Fruit fly (Drosophila melanogaster) whole organism, embryonic: ENCODE results near the gene GluProRS.

Source experiments
- CG10147 ChIP-seq: fragments of 200-800 bp; sonication (Bioruptor generic); optimal IDR thresholded peaks from 2 replicates; lab custom pipeline; 2019; ENCODE audit warnings: missing biosample characterization, mild to moderate bottlenecking, missing genetic modification characterization, moderate library complexity
- CG10543 ChIP-seq: fragments of 200-800 bp; sonication (Bioruptor generic); optimal IDR thresholded peaks from 3 replicates; lab custom pipeline; 2017; ENCODE audit warnings: missing biosample characterization, mild to moderate bottlenecking, missing genetic modification characterization, moderate library complexity
- CG11085 ChIP-seq: fragments of 200-800 bp; sonication (Bioruptor generic); IDR thresholded peaks from 2 replicates; pipeline ENCODE4 v1.3.6; 2022; ENCODE audit warnings: missing biosample characterization, missing genetic modification characterization
- CG11504 ChIP-seq: fragments of 200-800 bp; sonication (Bioruptor generic); optimal IDR thresholded peaks from 3 replicates; lab custom pipeline; 2019; ENCODE audit warnings: missing biosample characterization, mild to moderate bottlenecking, missing genetic modification characterization, moderate library complexity
- CG15514 ChIP-seq: fragments of 200-800 bp; sonication (Bioruptor generic); optimal IDR thresholded peaks from 3 replicates; lab custom pipeline; 2017; ENCODE audit warnings: missing biosample characterization, missing genetic modification characterization, mild to moderate bottlenecking, moderate library complexity, missing genetic modification reagents
- CG1603 ChIP-seq: fragments of 200-800 bp; sonication (Bioruptor generic); optimal IDR thresholded peaks from 2 replicates; lab custom pipeline; 2019; ENCODE audit warnings: missing biosample characterization, mild to moderate bottlenecking, missing genetic modification characterization, moderate library complexity
- CG16779 ChIP-seq: fragments of 200-800 bp; sonication (Bioruptor generic); IDR thresholded peaks from 2 replicates; pipeline ENCODE4 v1.3.6; 2022; ENCODE audit warnings: missing biosample characterization, missing genetic modification characterization
- CG17612 ChIP-seq: fragments of 200-800 bp; sonication (Bioruptor generic); IDR thresholded peaks from 2 replicates; pipeline ENCODE4 v1.3.6; 2022; ENCODE audit warnings: missing biosample characterization, missing genetic modification characterization
- CG17829 ChIP-seq: fragments of 200-800 bp; optimal IDR thresholded peaks from 2 replicates; lab custom pipeline; 2019; ENCODE audit warnings: missing biosample characterization, mild to moderate bottlenecking, missing genetic modification characterization, moderate library complexity
- CG2199 ChIP-seq: fragments of 200-800 bp; sonication (Bioruptor generic); IDR thresholded peaks from 3 replicates; pipeline ENCODE4 v1.3.6; 2022; ENCODE audit warnings: missing biosample characterization, missing genetic modification characterization
- CG2678 ChIP-seq: fragments of 200-800 bp; sonication (Bioruptor generic); optimal IDR thresholded peaks from 3 replicates; lab custom pipeline; 2019; ENCODE audit warnings: missing biosample characterization, mild to moderate bottlenecking, missing genetic modification characterization, moderate library complexity
- CG34224 ChIP-seq: fragments of 200-800 bp; sonication (Bioruptor generic); IDR thresholded peaks from 3 replicates; pipeline ENCODE4 v1.3.6; 2022; ENCODE audit warnings: missing biosample characterization, missing genetic modification characterization; ENCODE audit not compliant: partially characterized antibody
- CG34376 ChIP-seq: fragments of 200-800 bp; sonication (Bioruptor generic); optimal IDR thresholded peaks from 2 replicates; lab custom pipeline; 2018; ENCODE audit warnings: missing biosample characterization, mild to moderate bottlenecking, missing genetic modification characterization
- CG42726 ChIP-seq: fragments of 200-800 bp; sonication (Bioruptor generic); IDR thresholded peaks from 2 replicates; pipeline ENCODE4 v1.3.6; 2022; ENCODE audit warnings: missing biosample characterization, missing genetic modification characterization; ENCODE audit not compliant: partially characterized antibody
- CG7839 ChIP-seq: fragments of 200-800 bp; sonication (Bioruptor generic); optimal IDR thresholded peaks from 3 replicates; lab custom pipeline; 2018; ENCODE audit warnings: missing biosample characterization, mild to moderate bottlenecking, missing genetic modification characterization, moderate library complexity
- CG9727 ChIP-seq: fragments of 200-800 bp; sonication (Bioruptor generic); optimal IDR thresholded peaks from 3 replicates; lab custom pipeline; 2017; ENCODE audit warnings: missing biosample characterization, mild to moderate bottlenecking, missing genetic modification characterization
- CG9817 ChIP-seq: fragments of 200-800 bp; sonication (Bioruptor generic); optimal IDR thresholded peaks from 2 replicates; lab custom pipeline; 2018; ENCODE audit warnings: missing biosample characterization, mild to moderate bottlenecking, missing genetic modification characterization, moderate library complexity
- Chrac-16 ChIP-seq: fragments of 200-800 bp; sonication (Bioruptor generic); optimal IDR thresholded peaks from 3 replicates; lab custom pipeline; 2016; ENCODE audit warnings: missing biosample characterization, missing genetic modification characterization
- CoRest ChIP-seq: fragments of 200-800 bp; sonication (Bioruptor generic); optimal IDR thresholded peaks from 3 replicates; lab custom pipeline; 2018; ENCODE audit warnings: missing biosample characterization, mild to moderate bottlenecking, missing genetic modification characterization, moderate library complexity
- Dbx ChIP-seq: fragments of 200-800 bp; sonication (Bioruptor generic); IDR thresholded peaks from 3 replicates; pipeline ENCODE4 v1.3.6; 2022; ENCODE audit warnings: missing biosample characterization, missing genetic modification characterization
- Dip3 ChIP-seq: fragments of 200-800 bp; sonication (Bioruptor generic); optimal IDR thresholded peaks from 3 replicates; lab custom pipeline; 2016; ENCODE audit warnings: missing biosample characterization, missing genetic modification characterization
- Hey ChIP-seq: fragments of 200-800 bp; sonication (Bioruptor generic); optimal IDR thresholded peaks from 3 replicates; lab custom pipeline; 2018; ENCODE audit warnings: missing biosample characterization, mild to moderate bottlenecking, missing genetic modification characterization
- Oli ChIP-seq: fragments of 200-800 bp; sonication (Bioruptor generic); optimal IDR thresholded peaks from 2 replicates; lab custom pipeline; 2018; ENCODE audit warnings: missing biosample characterization, mild to moderate bottlenecking, missing genetic modification characterization, moderate library complexity
- Ptx1 ChIP-seq: fragments of 200-800 bp; sonication (Bioruptor generic); IDR thresholded peaks from 2 replicates; pipeline ENCODE4 v1.3.6; 2022; ENCODE audit warnings: missing biosample characterization, missing genetic modification characterization
- Rfx ChIP-seq: fragments of 200-800 bp; sonication (Bioruptor generic); IDR thresholded peaks from 2 replicates; pipeline ENCODE4 v1.3.6; 2022; ENCODE audit warnings: missing biosample characterization, missing genetic modification characterization
- Side ChIP-seq: fragments of 200-800 bp; sonication (Bioruptor generic); optimal IDR thresholded peaks from 2 replicates; lab custom pipeline; 2016; ENCODE audit warnings: missing biosample characterization, missing genetic modification characterization
- Sox102F ChIP-seq: fragments of 200-800 bp; sonication (Bioruptor generic); optimal IDR thresholded peaks from 2 replicates; lab custom pipeline; 2018; ENCODE audit warnings: missing biosample characterization, mild to moderate bottlenecking, missing genetic modification characterization, moderate library complexity
- Sry-β ChIP-seq: fragments of 200-800 bp; sonication (Bioruptor generic); optimal IDR thresholded peaks from 2 replicates; lab custom pipeline; 2018; ENCODE audit warnings: missing biosample characterization, mild to moderate bottlenecking, missing genetic modification characterization, moderate library complexity
- al ChIP-seq: fragments of 200-800 bp; sonication (Bioruptor generic); IDR thresholded peaks from 2 replicates; pipeline ENCODE4 v1.3.6; 2022; ENCODE audit warnings: missing biosample characterization, missing genetic modification characterization
- cato ChIP-seq: fragments of 200-800 bp; sonication (Bioruptor generic); optimal IDR thresholded peaks from 2 replicates; lab custom pipeline; 2016; ENCODE audit warnings: missing biosample characterization, missing genetic modification characterization, borderline replicate concordance
- cg ChIP-seq: fragments of 200-800 bp; sonication (Bioruptor generic); optimal IDR thresholded peaks from 3 replicates; lab custom pipeline; 2019; ENCODE audit warnings: missing biosample characterization, mild to moderate bottlenecking, missing genetic modification characterization, moderate library complexity
- ci ChIP-seq: fragments of 200-800 bp; sonication (Bioruptor generic); IDR thresholded peaks from 3 replicates; pipeline ENCODE4 v1.3.6; 2022; ENCODE audit warnings: missing biosample characterization, missing genetic modification characterization
- gem ChIP-seq: fragments of 200-800 bp; sonication (Bioruptor generic); optimal IDR thresholded peaks from 2 replicates; lab custom pipeline; 2019; ENCODE audit warnings: missing biosample characterization, mild to moderate bottlenecking, missing genetic modification characterization, moderate library complexity
- grau ChIP-seq: fragments of 200-800 bp; optimal IDR thresholded peaks from 3 replicates; lab custom pipeline; 2019; ENCODE audit warnings: missing biosample characterization, mild to moderate bottlenecking, missing genetic modification characterization, moderate library complexity
- knrl ChIP-seq: fragments of 200-800 bp; sonication (Bioruptor generic); IDR thresholded peaks from 3 replicates; pipeline ENCODE4 v1.3.6; 2022; ENCODE audit warnings: missing biosample characterization, missing genetic modification characterization; ENCODE audit not compliant: partially characterized antibody
- lab ChIP-seq: fragments of 200-800 bp; sonication (Bioruptor generic); optimal IDR thresholded peaks from 3 replicates; lab custom pipeline; 2017; ENCODE audit warnings: missing biosample characterization, missing genetic modification characterization, mild to moderate bottlenecking, moderate library complexity, missing genetic modification reagents
- nmo ChIP-seq: fragments of 200-800 bp; sonication (Bioruptor generic); optimal IDR thresholded peaks from 2 replicates; lab custom pipeline; 2018; ENCODE audit warnings: missing biosample characterization, mild to moderate bottlenecking, missing genetic modification characterization, moderate library complexity
- onecut ChIP-seq: fragments of 200-800 bp; sonication (Bioruptor generic); IDR thresholded peaks from 2 replicates; pipeline ENCODE4 v1.3.6; 2022; ENCODE audit warnings: missing biosample characterization, missing genetic modification characterization
- pan ChIP-seq, 4 experiments: fragments of >200 bp in 3 of 4; fragments of 200-800 bp in 1 of 4; sonication (Bioruptor generic) in 1 of 4; optimal IDR thresholded peaks in 3 of 4; IDR thresholded peaks in 1 of 4; 2 replicates each; pipeline versions ENCODE4 v1.3.6 to Lab custom; 2017 to 2022; ENCODE audit warnings: missing biosample characterization in 2 of 4, missing genetic modification characterization in 2 of 4, mixed read lengths in 1 of 4
- sd ChIP-seq: fragments of 200-800 bp; sonication (Bioruptor generic); optimal IDR thresholded peaks from 3 replicates; lab custom pipeline; 2018; ENCODE audit warnings: missing biosample characterization, mild to moderate bottlenecking, missing genetic modification characterization, moderate library complexity
- sens ChIP-seq: fragments of 200-800 bp; sonication (Bioruptor generic); peaks from one replicate; lab custom pipeline; 2016; ENCODE audit warnings: missing biosample characterization, missing genetic modification characterization
- seq ChIP-seq: fragments of 200-800 bp; sonication (Bioruptor generic); IDR thresholded peaks from 2 replicates; pipeline ENCODE4 v1.3.6; 2022; ENCODE audit warnings: missing biosample characterization, missing genetic modification characterization
- stwl ChIP-seq: fragments of 200-800 bp; sonication (Bioruptor generic); optimal IDR thresholded peaks from 3 replicates; lab custom pipeline; 2018; ENCODE audit warnings: missing biosample characterization, mild to moderate bottlenecking, missing genetic modification characterization, moderate library complexity
- sug ChIP-seq: fragments of 200-800 bp; optimal IDR thresholded peaks from 2 replicates; lab custom pipeline; 2019; ENCODE audit warnings: missing biosample characterization, mild to moderate bottlenecking, missing genetic modification characterization, moderate library complexity
- vvl ChIP-seq: fragments of 200-800 bp; sonication (Bioruptor generic); IDR thresholded peaks from 2 replicates; pipeline ENCODE4 v1.3.6; 2022; ENCODE audit warnings: missing biosample characterization, missing genetic modification characterization
- wdn ChIP-seq: fragments of 200-800 bp; sonication (Bioruptor generic); IDR thresholded peaks from 2 replicates; pipeline ENCODE4 v1.3.6; 2022; ENCODE audit warnings: missing biosample characterization, missing genetic modification characterization
- zfh2 ChIP-seq: fragments of 200-800 bp; sonication (Bioruptor generic); optimal IDR thresholded peaks from 2 replicates; lab custom pipeline; 2016; ENCODE audit warnings: missing biosample characterization, missing genetic modification characterization

GluProRS gene

DNA sequence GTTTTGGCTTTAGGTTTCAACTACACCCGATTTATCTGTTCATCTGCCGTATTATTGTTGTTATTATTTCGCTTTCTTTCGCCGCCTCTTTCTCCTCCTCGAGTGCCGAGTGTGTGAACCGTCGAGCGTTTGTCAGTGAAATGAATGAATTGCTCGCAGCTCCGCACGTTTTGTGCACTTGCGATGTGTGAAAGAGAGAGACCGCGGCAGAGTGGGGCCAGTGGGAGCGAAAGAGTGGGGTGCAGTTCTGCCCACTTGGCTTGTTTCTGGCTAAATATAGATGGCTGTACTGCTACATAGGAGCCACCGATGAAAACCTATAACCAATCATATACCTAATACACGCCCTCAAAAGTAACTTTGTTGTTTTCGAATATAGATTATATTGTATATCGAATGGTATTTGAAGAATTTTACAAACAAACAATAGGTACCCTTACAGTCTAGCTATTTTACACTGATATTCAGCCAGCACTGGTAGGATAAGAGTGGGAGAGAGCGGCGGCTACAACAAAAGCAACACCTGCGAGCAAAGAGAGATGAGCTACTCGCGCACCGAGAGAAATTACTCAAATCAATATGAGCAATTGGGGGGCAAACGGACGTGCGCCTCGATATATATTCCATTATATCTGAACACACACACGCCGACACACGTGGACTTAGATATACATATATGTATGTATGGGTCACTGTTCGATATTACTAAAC is 48.4 kb upstream of the GluProRS start:
- peak; percentile 10 for TF ChIP-seq grau (tag; lab: Kevin White, UChicago)
- peak; percentile 21 for TF ChIP-seq CG11504
- peak; percentile 19; the same call in 1 of the 2 replicates for TF ChIP-seq Ptx1
- TF ChIP-seq CG17612 (GFP tag; lab: Robert Waterston, UW), result no peak
- no peak for TF ChIP-seq Dip3 (GFP tag; lab: Kevin White, UChicago)
- TF ChIP-seq nmo (GFP tag; lab: Kevin White, UChicago), result peak; percentile 2
- TF ChIP-seq CG15514 (GFP tag; lab: Kevin White, UChicago), result peak; percentile 8
- peak; percentile 42 for TF ChIP-seq lab (GFP tag; lab: Kevin White, UChicago)
- no peak for TF ChIP-seq CG10147 (GFP tag; lab: Kevin White, UChicago)
- peak; percentile 15 for TF ChIP-seq CG10543 (GFP tag; lab: Kevin White, UChicago)
- TF ChIP-seq Sox102F (GFP tag; lab: Kevin White, UChicago), result peak; percentile 8
- TF ChIP-seq CG7839 (tag; lab: Kevin White, UChicago), result peak; percentile 3
- peak; percentile 50 for TF ChIP-seq CG34376 (GFP tag; lab: Kevin White, UChicago)
- TF ChIP-seq stwl (tag; lab: Kevin White, UChicago), result no peak
- no peak for TF ChIP-seq vvl
- peak; percentile 34 for TF ChIP-seq cg (GFP tag; lab: Kevin White, UChicago)
- TF ChIP-seq gem, result peak; percentile 32
- no peak for TF ChIP-seq zfh2 (GFP tag; lab: Kevin White, UChicago)
- 0 out of 2 replicates have a peak, but pooled peaks have one; percentile 35 for TF ChIP-seq CG16779
- TF ChIP-seq Side (GFP tag; lab: Kevin White, UChicago), result no peak
- no peak for TF ChIP-seq CG9727 (GFP tag; lab: Kevin White, UChicago)
- TF ChIP-seq wdn (GFP tag; lab: Robert Waterston, UW), result peak; percentile 47; the same call in 1 of the 2 replicates
- peak; percentile 96 for TF ChIP-seq Sry-β (GFP tag; lab: Kevin White, UChicago)
- TF ChIP-seq knrl, result 0 out of 3 replicates have a peak, but pooled peaks have one; percentile 33
- TF ChIP-seq CG17829 (tag; lab: Kevin White, UChicago), result peak; percentile 0
- peak; percentile 8 for TF ChIP-seq sd
- TF ChIP-seq Chrac-16 (GFP tag; lab: Kevin White, UChicago), result peak; percentile 10
- peak; percentile 5 for TF ChIP-seq CG1603 (tag; lab: Kevin White, UChicago)
- peak; percentile 29; the same call in 1 of the 2 replicates for TF ChIP-seq al (GFP tag; lab: Robert Waterston, UW)
- TF ChIP-seq seq (GFP tag; lab: Robert Waterston, UW), result 0 out of 2 replicates have a peak, but pooled peaks have one; percentile 11
- TF ChIP-seq sug (tag; lab: Kevin White, UChicago), result peak; percentile 19
- 0 out of 2 replicates have a peak, but pooled peaks have one; percentile 26 for TF ChIP-seq onecut
- peak; percentile 41; the same call in 1 of the 3 replicates for TF ChIP-seq Dbx (GFP tag; lab: Robert Waterston, UW)
- 0 out of 3 replicates have a peak, but pooled peaks have one; percentile 25 for TF ChIP-seq CG34224 (GFP tag; lab: Robert Waterston, UW)
- no peak for TF ChIP-seq cato (GFP tag; lab: Kevin White, UChicago)
- TF ChIP-seq ci (GFP tag; lab: Robert Waterston, UW), result peak; percentile 45; the same call in 2 of the 3 replicates
- TF ChIP-seq CG2199, result peak; percentile 62; the same call in 1 of the 3 replicates
- peak; percentile 45 for TF ChIP-seq CG2678 (tag; lab: Kevin White, UChicago)
- TF ChIP-seq Hey (tag; lab: Kevin White, UChicago), result peak; percentile 83
- 0 out of 2 replicates have a peak, but pooled peaks have one; percentile 30 for TF ChIP-seq CG42726 (GFP tag; lab: Robert Waterston, UW)
- TF ChIP-seq pan (optimal IDR thresholded peaks at IDR 0.05; lab: Kevin White, UChicago), result no peak
- peak in 1 of 2 experiments; percentile 19 for TF ChIP-seq pan (GFP tag; optimal IDR thresholded peaks at IDR 0.05 in 1 of 2, IDR thresholded peaks at IDR 0.05 in 1 of 2)
- TF ChIP-seq Oli (tag; lab: Kevin White, UChicago), result peak; percentile 7
- peak; percentile 28 for TF ChIP-seq CoRest
- no peak for TF ChIP-seq CG9817 (tag; lab: Kevin White, UChicago)
- TF ChIP-seq Rfx (GFP tag; lab: Robert Waterston, UW), result peak; percentile 47
- TF ChIP-seq sens (GFP tag; lab: Kevin White, UChicago), result peak; percentile 82
- no peak for TF ChIP-seq CG11085 (GFP tag; lab: Robert Waterston, UW)
